Worm (Caenorhabditis elegans) whole organism, L3 larva: ENCODE measurements around the gene gsr-1.
A peak's percentile ranks its signal among the peaks of the same experiment; 100 is the strongest.

Experiments
- ZK546.5 ChIP-seq: sonication (generic microtip); optimal IDR thresholded peaks from 2 replicates; lab custom pipeline; 2017; ENCODE audit warnings: missing biosample characterization, missing genetic modification characterization
- ama-1 ChIP-seq: fragments of 150-350 bp; optimal IDR thresholded peaks from 2 replicates; lab custom pipeline; 2018
- ceh-16 ChIP-seq: sonication (generic microtip); optimal IDR thresholded peaks from 2 replicates; lab custom pipeline; 2017; ENCODE audit warnings: missing biosample characterization, missing genetic modification characterization
- ceh-28 ChIP-seq: fragments of 150-350 bp; optimal IDR thresholded peaks from 2 replicates; lab custom pipeline; 2014; ENCODE audit warnings: missing biosample characterization, missing genetic modification reagents, missing genetic modification characterization
- ceh-9 ChIP-seq: sonication (generic microtip); optimal IDR thresholded peaks from 2 replicates; lab custom pipeline; 2018; ENCODE audit warnings: missing biosample characterization, missing genetic modification characterization
- daf-12 ChIP-seq: fragments of 150-350 bp; optimal IDR thresholded peaks from 2 replicates; lab custom pipeline; 2014; ENCODE audit warnings: missing biosample characterization, missing genetic modification reagents, missing genetic modification characterization
- egl-5 ChIP-seq: fragments of 150-350 bp; optimal IDR thresholded peaks from 2 replicates; lab custom pipeline; 2017; ENCODE audit warnings: missing biosample characterization, missing genetic modification reagents, missing genetic modification characterization, inconsistent platforms
- elt-2 ChIP-seq: sonication (generic microtip); optimal IDR thresholded peaks from 2 replicates; lab custom pipeline; 2016; ENCODE audit warnings: missing genetic modification reagents, mild to moderate bottlenecking, missing genetic modification characterization, missing compliant biosample characterization
- elt-3 ChIP-seq, 3 experiments: fragments of 150-350 bp in 1 of 3; sonication (generic microtip) in 2 of 3; optimal IDR thresholded peaks; 2 replicates in 2 of 3; 4 replicates in 1 of 3; lab custom pipeline; 2014 to 2017; ENCODE audit warnings: missing biosample characterization in 3 of 3, missing genetic modification characterization in 3 of 3
- eor-1 ChIP-seq, 2 experiments: fragments of 150-350 bp; optimal IDR thresholded peaks; 2 replicates each; lab custom pipeline; 2014 to 2018; ENCODE audit warnings: missing biosample characterization in 2 of 2, missing genetic modification characterization in 2 of 2
- fos-1 ChIP-seq: fragments of 150-350 bp; optimal IDR thresholded peaks from 2 replicates; lab custom pipeline; 2014; ENCODE audit warnings: missing biosample characterization, missing genetic modification characterization
- hmg-11 ChIP-seq: sonication (generic microtip); optimal IDR thresholded peaks from 2 replicates; lab custom pipeline; 2016; ENCODE audit warnings: missing genetic modification characterization, missing compliant biosample characterization
- lin-39 ChIP-seq: fragments of 150-350 bp; optimal IDR thresholded peaks from 2 replicates; lab custom pipeline; 2018; ENCODE audit warnings: missing biosample characterization, missing genetic modification reagents, missing genetic modification characterization
- mdl-1 ChIP-seq: fragments of 150-350 bp; optimal IDR thresholded peaks from 2 replicates; lab custom pipeline; 2014; ENCODE audit warnings: missing biosample characterization, missing genetic modification characterization
- mml-1 ChIP-seq: fragments of 150-350 bp; sonication (generic microtip); optimal IDR thresholded peaks from 3 replicates; lab custom pipeline; 2014; ENCODE audit warnings: missing biosample characterization, missing genetic modification characterization
- nfya-1 ChIP-seq: sonication (generic microtip); optimal IDR thresholded peaks from 2 replicates; lab custom pipeline; 2017; ENCODE audit warnings: missing genetic modification characterization, mild to moderate bottlenecking, missing compliant biosample characterization, antibody characterized with exemption, moderate library complexity; ENCODE audit not compliant: insufficient read depth
- nhr-11 ChIP-seq: fragments of 150-350 bp; optimal IDR thresholded peaks from 2 replicates; lab custom pipeline; 2014; ENCODE audit warnings: missing biosample characterization, missing genetic modification characterization
- nhr-12 ChIP-seq: fragments of 150-350 bp; optimal IDR thresholded peaks from 2 replicates; lab custom pipeline; 2014; ENCODE audit warnings: missing biosample characterization, missing genetic modification characterization
- nhr-23 ChIP-seq: fragments of 150-350 bp; optimal IDR thresholded peaks from 2 replicates; lab custom pipeline; 2014; ENCODE audit warnings: missing biosample characterization, missing genetic modification reagents, missing genetic modification characterization
- nhr-237 ChIP-seq: fragments of 150-350 bp; optimal IDR thresholded peaks from 2 replicates; lab custom pipeline; 2014; ENCODE audit warnings: missing biosample characterization, missing genetic modification characterization
- nhr-25 ChIP-seq: sonication (generic microtip); optimal IDR thresholded peaks from 2 replicates; lab custom pipeline; 2017; ENCODE audit warnings: missing biosample characterization, missing genetic modification characterization
- nhr-43 ChIP-seq: sonication (generic microtip); optimal IDR thresholded peaks from 2 replicates; lab custom pipeline; 2016; ENCODE audit warnings: mild to moderate bottlenecking, missing genetic modification characterization, missing compliant biosample characterization; ENCODE audit not compliant: poor library complexity, severe bottlenecking
- nhr-67 ChIP-seq: fragments of 150-350 bp; optimal IDR thresholded peaks from 2 replicates; lab custom pipeline; 2014; ENCODE audit warnings: missing biosample characterization, missing genetic modification characterization
- nhr-77 ChIP-seq: fragments of 150-350 bp; optimal IDR thresholded peaks from 2 replicates; lab custom pipeline; 2014; ENCODE audit warnings: missing biosample characterization, missing genetic modification characterization
- pha-4 ChIP-seq: fragments of 150-350 bp; optimal IDR thresholded peaks from 2 replicates; lab custom pipeline; 2014; ENCODE audit warnings: missing biosample characterization, missing genetic modification reagents, missing genetic modification characterization
- pqm-1 ChIP-seq: fragments of 150-350 bp; optimal IDR thresholded peaks from 2 replicates; lab custom pipeline; 2017; ENCODE audit warnings: missing biosample characterization, missing genetic modification characterization, inconsistent platforms
- snpc-4 ChIP-seq: fragments of 150-350 bp; optimal IDR thresholded peaks from 2 replicates; lab custom pipeline; 2014; ENCODE audit warnings: missing biosample characterization, missing genetic modification characterization
- tbx-2 ChIP-seq: sonication (generic microtip); optimal IDR thresholded peaks from 2 replicates; lab custom pipeline; 2016; ENCODE audit warnings: mild to moderate bottlenecking, missing genetic modification characterization, missing compliant biosample characterization
- unc-62 ChIP-seq: fragments of 150-350 bp; sonication (generic microtip); optimal IDR thresholded peaks from 4 replicates; lab custom pipeline; 2014; ENCODE audit warnings: missing biosample characterization, missing genetic modification reagents, missing genetic modification characterization
- zag-1 ChIP-seq: fragments of 150-350 bp; optimal IDR thresholded peaks from 2 replicates; lab custom pipeline; 2014; ENCODE audit warnings: missing biosample characterization, missing genetic modification characterization
- ztf-4 ChIP-seq: fragments of 150-350 bp; optimal IDR thresholded peaks from 2 replicates; lab custom pipeline; 2014; ENCODE audit warnings: missing biosample characterization, missing genetic modification characterization

The gsr-1 gene

DNA sequence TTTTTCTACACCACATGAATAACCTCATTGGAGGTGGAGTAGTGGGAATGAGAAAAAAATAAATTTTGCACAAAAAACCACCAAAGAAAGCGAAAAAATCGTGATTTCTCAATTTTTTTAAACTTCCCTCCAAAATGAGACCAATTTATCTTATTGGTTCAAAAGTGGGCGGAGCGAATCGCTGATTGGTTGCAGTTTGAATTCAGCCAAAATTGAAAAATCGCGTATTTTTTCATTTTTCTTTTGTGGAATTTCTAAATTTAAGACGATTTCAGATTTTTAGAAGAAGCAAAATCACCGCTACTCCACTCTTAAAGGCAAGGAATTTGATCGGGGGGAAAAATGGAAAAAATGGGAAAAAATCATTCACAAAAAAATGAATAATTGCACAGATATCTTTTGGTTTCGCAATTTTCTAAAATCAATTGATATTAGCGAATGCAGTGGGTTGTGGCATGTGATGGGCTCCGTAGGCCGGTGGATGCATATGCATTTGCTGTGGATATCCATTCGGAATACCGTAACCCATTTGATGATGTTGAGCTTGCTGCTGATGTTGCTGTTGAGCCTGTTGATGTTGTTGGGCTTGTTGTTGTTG lies 37.7 kb upstream of the gsr-1 start:
- TF ChIP-seq ceh-9 (tag; lab: Kevin White, UChicago): no peak
- no peak for TF ChIP-seq nhr-11 (tag; lab: Kevin White, UChicago)
- peak; percentile 88 for TF ChIP-seq nfya-1 (tag; lab: Kevin White, UChicago)

DNA sequence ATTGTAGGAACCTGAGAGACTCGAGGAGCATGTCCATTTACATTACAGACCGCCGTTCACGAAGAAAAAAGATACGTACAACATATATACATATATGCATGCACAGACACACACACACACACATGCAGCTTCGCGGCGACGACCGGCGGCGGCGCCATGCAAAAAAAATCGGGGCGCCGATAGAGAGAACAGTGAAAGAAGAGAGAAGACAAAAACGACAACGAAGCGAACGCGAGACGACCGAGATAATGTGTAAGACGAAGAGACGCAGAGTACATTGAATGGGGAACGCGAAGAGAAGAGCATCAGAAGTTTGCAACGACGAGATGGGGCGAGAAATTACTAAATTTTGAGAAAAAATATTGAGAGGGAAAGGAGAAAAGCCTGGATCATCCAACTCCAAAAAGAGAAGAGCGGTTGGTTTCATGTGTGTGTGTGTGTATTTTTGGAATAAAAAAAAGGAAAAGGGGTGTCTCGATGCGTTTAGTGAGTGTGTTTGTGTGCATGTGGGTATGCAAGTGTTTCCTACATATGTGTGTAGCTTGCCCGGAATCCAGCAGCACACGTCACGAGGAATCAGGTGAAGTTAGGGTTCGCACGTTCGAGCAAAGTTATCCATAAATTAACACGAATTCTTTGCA lies 31.0 kb upstream of the gsr-1 start:
- TF ChIP-seq lin-39 (tag; lab: Kevin White, UChicago) (peak; percentile 48), elt-2 (tag; lab: Kevin White, UChicago) (peak; percentile 47), mdl-1 (tag; lab: Kevin White, UChicago) (no peak), eor-1 (tag; optimal IDR thresholded peaks at IDR 0.05; lab: Kevin White, UChicago) (no peak), nhr-43 (tag; lab: Kevin White, UChicago) (no peak), snpc-4 (peak; percentile 14), tbx-2 (tag; lab: Kevin White, UChicago) (no peak), pha-4 (tag; lab: Kevin White, UChicago) (peak; percentile 37), mml-1 (tag; lab: Kevin White, UChicago) (no peak), hmg-11 (tag; lab: Kevin White, UChicago) (peak; percentile 45), nfya-1 (tag; lab: Kevin White, UChicago) (peak; percentile 39), nhr-12 (tag; lab: Kevin White, UChicago) (no peak), zag-1 (tag; lab: Kevin White, UChicago) (no peak), pqm-1 (tag; lab: Kevin White, UChicago) (no peak), ZK546.5 (tag; lab: Kevin White, UChicago) (no peak), nhr-237 (tag; lab: Kevin White, UChicago) (no peak), egl-5 (tag; lab: Kevin White, UChicago) (peak; percentile 40)

DNA sequence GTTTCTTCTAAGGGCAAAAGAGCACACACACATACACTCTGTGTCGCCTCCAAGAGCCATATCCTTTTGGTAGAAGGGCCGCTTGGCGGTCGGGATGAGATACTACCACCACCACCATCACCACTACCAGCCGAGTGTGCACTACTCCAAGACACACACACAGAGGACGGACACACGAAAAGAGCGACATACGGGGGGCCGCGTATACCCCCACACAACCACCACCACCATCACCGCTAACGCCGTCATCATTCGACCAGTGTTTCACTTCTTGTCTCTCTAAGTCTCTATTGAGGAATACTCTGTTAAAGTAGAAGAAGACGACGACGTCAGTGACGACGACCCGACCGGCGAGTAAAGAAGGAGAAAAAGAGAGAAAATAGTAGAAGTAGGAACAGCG lies 30.1 kb upstream of the gsr-1 start:
- TF ChIP-seq nfya-1 (tag; lab: Kevin White, UChicago): peak; percentile 46
- TF ChIP-seq pqm-1 (tag; lab: Kevin White, UChicago): no peak
- TF ChIP-seq mml-1 (tag; lab: Kevin White, UChicago): no peak
- TF ChIP-seq snpc-4: no peak
- no peak for TF ChIP-seq elt-3 (tag; optimal IDR thresholded peaks at IDR 0.05; lab: Kevin White, UChicago)
- no peak for TF ChIP-seq daf-12 (tag; lab: Kevin White, UChicago)
- TF ChIP-seq lin-39 (tag; lab: Kevin White, UChicago): peak; percentile 82
- no peak for TF ChIP-seq unc-62
- TF ChIP-seq nhr-23 (tag; lab: Kevin White, UChicago): peak; percentile 27
- no peak for TF ChIP-seq pha-4 (tag; lab: Kevin White, UChicago)
- no peak for TF ChIP-seq egl-5 (tag; lab: Kevin White, UChicago)
- TF ChIP-seq nhr-77 (tag; lab: Kevin White, UChicago): no peak
- no peak for TF ChIP-seq ztf-4 (tag; lab: Kevin White, UChicago)
- TF ChIP-seq ama-1 (lab: Kevin White, UChicago): no peak
- no peak for TF ChIP-seq nhr-12 (tag; lab: Kevin White, UChicago)
- TF ChIP-seq hmg-11 (tag; lab: Kevin White, UChicago): peak; percentile 63

DNA sequence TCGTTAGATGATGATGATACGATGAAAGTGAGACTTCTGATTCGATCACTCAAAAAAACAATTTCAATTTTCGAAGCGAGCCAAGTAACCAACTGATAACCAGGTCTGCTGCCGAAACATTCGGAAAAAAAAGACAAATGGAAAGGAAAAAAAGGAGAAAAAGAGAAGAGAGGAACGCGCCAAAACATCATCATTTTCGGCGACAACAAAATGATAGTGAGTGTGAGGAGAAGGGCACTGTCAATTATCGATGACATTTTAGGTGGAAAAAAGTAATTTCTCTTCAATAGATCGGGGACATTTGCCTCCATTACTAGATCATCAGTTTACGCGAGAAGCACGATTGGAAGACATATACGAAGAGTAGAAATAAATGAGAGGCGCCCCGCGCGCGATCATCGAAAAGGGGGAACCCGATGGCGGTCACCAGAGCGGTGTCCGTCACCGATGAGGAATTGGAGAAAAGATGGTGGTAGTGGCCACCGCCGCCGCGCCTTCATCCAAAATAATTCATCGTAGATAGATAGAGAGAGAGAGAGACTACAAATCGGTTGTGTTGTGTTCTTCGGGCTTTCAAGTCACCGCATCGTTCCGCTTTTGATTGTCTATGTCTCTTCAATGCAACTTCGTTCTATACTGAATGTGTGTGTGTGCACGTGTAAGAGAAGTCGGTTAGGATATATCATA lies 29.4 kb upstream of the gsr-1 start:
- TF ChIP-seq nhr-67 (tag; lab: Kevin White, UChicago) (no peak), nhr-23 (tag; lab: Kevin White, UChicago) (peak; percentile 74), ceh-16 (tag; lab: Kevin White, UChicago) (no peak), nfya-1 (tag; lab: Kevin White, UChicago) (peak; percentile 31), ceh-28 (peak; percentile 8), nhr-43 (tag; lab: Kevin White, UChicago) (peak; percentile 43), lin-39 (tag; lab: Kevin White, UChicago) (peak; percentile 58), fos-1 (no peak), nhr-25 (tag; lab: Kevin White, UChicago) (peak; percentile 46)
